Worm (Caenorhabditis elegans) whole organism, early embryonic: ENCODE measurements around the gene T15B7.14.

Experiments
- B0310.2 ChIP-seq: sonication (generic microtip); optimal IDR thresholded peaks from 2 replicates; lab custom pipeline; 2016; ENCODE audit warnings: mild to moderate bottlenecking, missing genetic modification characterization, missing compliant biosample characterization
- F13C5.2 ChIP-seq: sonication (generic microtip); optimal IDR thresholded peaks from 2 replicates; lab custom pipeline; 2017; ENCODE audit warnings: mild to moderate bottlenecking, missing genetic modification characterization, inconsistent platforms, missing compliant biosample characterization
- aly-1 ChIP-seq: sonication (generic microtip); optimal IDR thresholded peaks from 2 replicates; lab custom pipeline; 2016; ENCODE audit warnings: missing genetic modification characterization, missing compliant biosample characterization
- ama-1 ChIP-seq: fragments of 150-350 bp; optimal IDR thresholded peaks from 2 replicates; lab custom pipeline; 2014
- ceh-13 ChIP-seq: fragments of 200-800 bp; sonication (Bioruptor generic); optimal IDR thresholded peaks from 2 replicates; lab custom pipeline; 2018; ENCODE audit warnings: mild to moderate bottlenecking, missing genetic modification characterization, missing compliant biosample characterization
- ceh-36 ChIP-seq: sonication (generic microtip); optimal IDR thresholded peaks from 2 replicates; lab custom pipeline; 2016; ENCODE audit warnings: missing genetic modification characterization, inconsistent platforms, missing compliant biosample characterization
- ets-7 ChIP-seq: sonication (generic microtip); optimal IDR thresholded peaks from 2 replicates; lab custom pipeline; 2016; ENCODE audit warnings: missing genotype, missing genetic modification characterization, missing compliant biosample characterization
- flt-1 ChIP-seq: fragments of 200-800 bp; sonication (Bioruptor generic); IDR thresholded peaks from 2 replicates; pipeline ENCODE4 v1.3.6; 2022; ENCODE audit warnings: missing genetic modification characterization, missing compliant biosample characterization
- hmbx-1 ChIP-seq: sonication (generic microtip); optimal IDR thresholded peaks from 2 replicates; lab custom pipeline; 2016; ENCODE audit warnings: mild to moderate bottlenecking, missing genetic modification characterization, missing compliant biosample characterization
- hmg-4 ChIP-seq: fragments of 200-800 bp; sonication (Bioruptor generic); optimal IDR thresholded peaks from 2 replicates; lab custom pipeline; 2018; ENCODE audit warnings: mild to moderate bottlenecking, missing genetic modification characterization, missing compliant biosample characterization
- hnd-1 ChIP-seq: sonication (generic microtip); optimal IDR thresholded peaks from 2 replicates; lab custom pipeline; 2016; ENCODE audit warnings: missing genetic modification characterization, missing compliant biosample characterization
- pes-1 ChIP-seq: fragments of 200-800 bp; sonication (Bioruptor generic); IDR thresholded peaks from 2 replicates; pipeline ENCODE4 v1.3.6; 2022; ENCODE audit warnings: missing genetic modification reagents, missing genetic modification characterization, missing compliant biosample characterization
- scrt-1 ChIP-seq: fragments of 200-800 bp; sonication (Bioruptor generic); IDR thresholded peaks from 2 replicates; pipeline ENCODE4 v1.3.6; 2022; ENCODE audit warnings: missing genetic modification characterization, missing compliant biosample characterization
- sea-1 ChIP-seq: fragments of 200-800 bp; sonication (Bioruptor generic); conservative IDR thresholded peaks from 2 replicates; pipeline ENCODE4 v1.3.6; 2022; ENCODE audit warnings: missing genetic modification characterization, missing compliant biosample characterization
- tbx-11 ChIP-seq: fragments of 200-800 bp; sonication (Bioruptor generic); IDR thresholded peaks from 2 replicates; pipeline ENCODE4 v1.3.6; 2022; ENCODE audit warnings: missing genetic modification characterization, missing compliant biosample characterization
- tbx-37 ChIP-seq: fragments of 200-800 bp; sonication (Bioruptor generic); conservative IDR thresholded peaks from 2 replicates; pipeline ENCODE4 v1.3.6; 2022; ENCODE audit warnings: missing genetic modification reagents, missing genetic modification characterization, missing compliant biosample characterization
- tra-4 ChIP-seq: sonication (generic microtip); optimal IDR thresholded peaks from 2 replicates; lab custom pipeline; 2017; ENCODE audit warnings: missing genetic modification characterization, missing compliant biosample characterization

T15B7.14 gene

DNA sequence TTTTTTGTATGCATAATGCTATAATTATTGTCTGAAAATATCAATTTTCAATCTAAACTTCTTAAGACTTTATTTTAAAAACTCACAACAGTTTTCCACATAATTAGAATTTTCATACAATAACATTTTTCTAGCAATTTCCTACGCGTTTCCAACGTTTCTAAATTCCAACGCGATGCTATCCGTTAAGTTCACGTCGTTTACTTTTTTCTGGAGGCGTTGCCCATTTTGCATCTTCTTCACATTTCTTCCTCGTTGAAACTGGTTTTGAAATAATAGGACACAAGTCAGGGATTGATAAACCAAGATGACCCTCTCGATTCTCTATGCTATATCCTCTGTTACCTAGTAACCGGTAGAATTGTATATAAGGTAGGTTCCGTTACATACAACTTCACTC is at the start of gene T15B7.14, which contains the start of gene col-143:
TSS of gene T15B7.14 (minus strand) at position 101 of the 400 bp plus-strand sequence.
TSS of gene col-143 (plus strand) at position 394 of the 400 bp plus-strand sequence.
- TF ChIP-seq aly-1 (tag; lab: Kevin White, UChicago) (no peak), flt-1 (GFP tag; lab: Robert Waterston, UW) (no peak), hmbx-1 (tag; lab: Kevin White, UChicago) (no peak)

DNA sequence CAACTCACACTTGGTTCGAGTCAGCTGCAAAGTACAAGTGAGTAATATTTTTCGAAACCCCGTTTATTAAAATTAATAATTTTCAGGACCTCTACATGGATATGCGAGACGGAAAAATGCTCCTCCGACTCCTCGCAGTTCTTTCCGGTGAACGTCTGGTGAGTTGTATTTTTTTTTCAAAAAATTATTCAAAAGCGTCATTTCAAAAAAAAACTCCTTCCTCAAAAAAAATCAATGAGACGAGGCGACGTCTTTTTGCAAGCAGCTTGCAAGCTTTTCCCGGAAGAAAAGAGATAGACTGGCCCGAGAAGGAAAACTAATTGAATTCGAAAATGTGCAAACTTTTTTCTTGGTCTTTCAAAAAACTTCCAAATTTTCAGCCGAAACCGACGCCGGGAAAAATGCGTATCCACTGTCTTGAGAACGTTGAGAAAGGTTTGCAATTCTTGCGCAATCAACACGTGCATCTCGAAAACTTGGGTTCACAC is 47.4 kb upstream of the T15B7.14 start:
- TF ChIP-seq ama-1 (lab: Kevin White, UChicago) = no peak
- no peak for TF ChIP-seq flt-1 (GFP tag; lab: Robert Waterston, UW)
- no peak for TF ChIP-seq F13C5.2 (tag; lab: Kevin White, UChicago)
- TF ChIP-seq ceh-36 (tag; lab: Kevin White, UChicago) = no peak
- TF ChIP-seq hmbx-1 (tag; lab: Kevin White, UChicago) = no peak
- no peak for TF ChIP-seq ceh-13 (GFP tag; lab: Kevin White, UChicago)
- no peak for TF ChIP-seq tbx-37 (GFP tag; lab: Robert Waterston, UW)
- no peak for TF ChIP-seq ets-7 (tag; lab: Kevin White, UChicago)
- no peak for TF ChIP-seq scrt-1 (GFP tag; lab: Robert Waterston, UW)
- no peak for TF ChIP-seq hnd-1 (tag; lab: Kevin White, UChicago)
- no peak for TF ChIP-seq aly-1 (tag; lab: Kevin White, UChicago)
- no peak for TF ChIP-seq sea-1 (GFP tag; lab: Robert Waterston, UW)
- no peak for TF ChIP-seq pes-1 (GFP tag; lab: Robert Waterston, UW)
- no peak for TF ChIP-seq B0310.2

DNA sequence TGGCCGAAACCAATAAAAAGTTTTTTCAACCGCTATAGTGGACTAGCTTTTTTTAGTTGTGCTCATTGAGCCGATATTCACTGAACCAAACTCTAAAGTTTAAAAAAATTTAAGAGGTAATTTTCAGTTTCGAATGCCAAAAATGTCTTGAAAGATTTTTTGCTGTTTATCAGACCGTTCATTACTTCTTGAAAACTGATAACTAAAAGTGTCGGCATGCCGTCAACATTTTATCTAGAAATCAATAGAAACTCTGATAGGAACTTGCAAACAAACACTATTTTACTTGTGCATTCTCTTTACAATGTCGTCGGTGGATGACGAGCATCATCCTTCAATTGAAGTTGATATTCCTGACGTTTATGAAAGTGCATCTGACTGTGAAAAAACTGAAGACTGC is 46.6 kb upstream of the T15B7.14 start:
- TF ChIP-seq tbx-37 (GFP tag; lab: Robert Waterston, UW) = no peak
- no peak for TF ChIP-seq ceh-13 (GFP tag; lab: Kevin White, UChicago)
- TF ChIP-seq pes-1 (GFP tag; lab: Robert Waterston, UW) = no peak
- no peak for TF ChIP-seq tbx-11
- no peak for TF ChIP-seq hmbx-1 (tag; lab: Kevin White, UChicago)

DNA sequence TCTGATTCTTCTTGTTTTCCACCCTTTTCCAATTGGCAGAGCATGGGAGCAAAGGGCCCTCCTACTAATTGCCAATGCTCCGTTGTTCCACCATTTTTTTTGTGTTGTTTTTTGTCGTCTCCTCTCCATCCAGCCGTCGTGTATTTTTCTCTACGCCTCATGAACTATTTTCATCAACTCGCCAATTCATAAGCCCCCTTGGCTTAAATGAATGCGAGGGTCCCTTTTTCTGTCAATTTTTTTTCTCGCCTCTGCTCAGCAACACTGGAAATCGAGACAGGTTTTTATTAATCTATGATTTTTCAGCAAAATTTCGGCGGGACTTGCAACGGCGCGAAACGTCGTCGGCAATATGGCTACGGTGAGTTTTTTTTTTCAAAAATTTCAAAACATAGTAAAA is 45.9 kb upstream of the T15B7.14 start, which contains the start of gene unc-70:
TSS of gene unc-70 (plus strand) at position 301 of the 400 bp plus-strand sequence.
- TF ChIP-seq hmbx-1 (tag; lab: Kevin White, UChicago) = no peak
- TF ChIP-seq aly-1 (tag; lab: Kevin White, UChicago) = no peak
- no peak for TF ChIP-seq ets-7 (tag; lab: Kevin White, UChicago)
- TF ChIP-seq scrt-1 (GFP tag; lab: Robert Waterston, UW) = no peak

DNA sequence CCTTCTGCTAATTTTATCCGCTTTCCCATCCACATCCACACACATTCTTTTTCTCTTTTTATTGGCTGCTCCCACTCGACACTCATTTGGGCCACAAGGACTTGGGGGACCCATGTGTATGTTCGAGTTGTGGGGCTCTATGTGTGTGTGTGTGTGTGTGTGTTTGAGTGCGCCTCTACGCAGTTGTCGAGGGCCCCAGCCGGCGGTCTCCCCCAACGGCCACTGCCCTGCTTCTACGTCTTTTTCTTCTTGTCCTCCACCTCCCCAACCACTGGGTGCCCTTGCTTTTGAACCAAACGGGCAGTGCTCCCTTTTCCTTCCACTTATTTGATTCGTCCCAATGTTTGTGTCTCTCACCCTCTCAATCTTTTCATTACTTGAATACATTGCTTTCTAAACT is 45.5 kb upstream of the T15B7.14 start:
- no peak for TF ChIP-seq hmbx-1 (tag; lab: Kevin White, UChicago)
- TF ChIP-seq hmg-4 (GFP tag; lab: Kevin White, UChicago) = peak; percentile 83
- TF ChIP-seq flt-1 (GFP tag; lab: Robert Waterston, UW) = peak; percentile 23; the same call in 1 of the 2 replicates
- TF ChIP-seq ama-1 (lab: Kevin White, UChicago) = no peak
- TF ChIP-seq hnd-1 (tag; lab: Kevin White, UChicago) = no peak
- TF ChIP-seq ceh-36 (tag; lab: Kevin White, UChicago) = peak; percentile 47
- TF ChIP-seq ets-7 (tag; lab: Kevin White, UChicago) = no peak
- 0 out of 2 replicates have a peak, but pooled peaks have one; percentile 39 for TF ChIP-seq tbx-37 (GFP tag; lab: Robert Waterston, UW)
- no peak for TF ChIP-seq B0310.2
- TF ChIP-seq ceh-13 (GFP tag; lab: Kevin White, UChicago) = no peak
- TF ChIP-seq F13C5.2 (tag; lab: Kevin White, UChicago) = peak; percentile 68
- TF ChIP-seq pes-1 (GFP tag; lab: Robert Waterston, UW) = no peak
- peak; percentile 46 for TF ChIP-seq aly-1 (tag; lab: Kevin White, UChicago)
- no peak for TF ChIP-seq sea-1 (GFP tag; lab: Robert Waterston, UW)

DNA sequence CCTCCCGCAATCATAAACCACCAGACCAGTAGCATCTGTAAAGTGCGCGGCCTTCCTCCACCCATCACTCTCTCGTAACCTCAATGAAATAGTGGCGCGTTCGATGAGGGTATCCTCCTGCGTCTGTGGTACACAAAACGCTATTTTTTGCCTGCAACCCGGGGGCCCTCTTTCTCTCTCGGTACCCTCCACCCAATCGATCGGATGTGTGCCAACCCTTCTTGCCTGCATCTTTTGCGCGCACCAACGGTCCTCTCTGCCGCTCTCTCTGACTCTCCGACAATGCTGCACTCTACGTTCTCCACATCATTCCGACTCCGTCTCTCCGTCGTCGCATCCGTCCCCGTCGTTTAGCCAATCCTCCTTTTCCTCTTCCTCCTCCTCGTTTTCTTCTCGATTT is 44.3 kb upstream of the T15B7.14 start:
- TF ChIP-seq B0310.2 = no peak
- no peak for TF ChIP-seq hnd-1 (tag; lab: Kevin White, UChicago)
- TF ChIP-seq aly-1 (tag; lab: Kevin White, UChicago) = peak; percentile 64
- TF ChIP-seq F13C5.2 (tag; lab: Kevin White, UChicago) = peak; percentile 78
- peak; percentile 93 for TF ChIP-seq hmg-4 (GFP tag; lab: Kevin White, UChicago)
- TF ChIP-seq scrt-1 (GFP tag; lab: Robert Waterston, UW) = no peak
- no peak for TF ChIP-seq ceh-36 (tag; lab: Kevin White, UChicago)
- TF ChIP-seq sea-1 (GFP tag; lab: Robert Waterston, UW) = peak; percentile 72; the same call in 1 of the 2 replicates
- TF ChIP-seq tra-4 (tag; lab: Kevin White, UChicago) = no peak
- TF ChIP-seq ceh-13 (GFP tag; lab: Kevin White, UChicago) = no peak
- no peak for TF ChIP-seq ama-1 (lab: Kevin White, UChicago)
- no peak for TF ChIP-seq pes-1 (GFP tag; lab: Robert Waterston, UW)
- TF ChIP-seq ets-7 (tag; lab: Kevin White, UChicago) = peak; percentile 43
- no peak for TF ChIP-seq tbx-11
- peak; percentile 58; the same call in 1 of the 2 replicates for TF ChIP-seq flt-1 (GFP tag; lab: Robert Waterston, UW)
- no peak for TF ChIP-seq tbx-37 (GFP tag; lab: Robert Waterston, UW)
- no peak for TF ChIP-seq hmbx-1 (tag; lab: Kevin White, UChicago)

DNA sequence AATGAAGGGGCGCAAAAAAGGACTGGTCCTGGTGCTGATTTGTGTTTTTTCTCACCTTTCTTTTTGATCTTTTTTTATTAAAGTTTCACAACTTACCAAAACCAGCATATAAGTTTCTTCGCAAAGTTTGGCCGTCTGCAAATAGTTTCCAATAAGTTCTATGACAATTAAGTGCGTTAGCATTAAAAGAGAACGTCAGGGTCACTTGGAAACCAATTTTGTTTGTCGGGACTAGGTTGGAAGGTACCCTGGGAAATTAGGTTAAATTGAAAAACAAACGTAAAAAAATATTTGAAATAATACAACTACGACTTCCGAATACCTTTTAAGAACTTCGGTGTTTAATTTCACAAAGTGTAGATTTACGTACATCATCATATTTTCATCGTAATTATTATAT is 43.4 kb upstream of the T15B7.14 start:
- TF ChIP-seq flt-1 (GFP tag; lab: Robert Waterston, UW) = no peak
- no peak for TF ChIP-seq aly-1 (tag; lab: Kevin White, UChicago)
- no peak for TF ChIP-seq hnd-1 (tag; lab: Kevin White, UChicago)
- TF ChIP-seq ama-1 (lab: Kevin White, UChicago) = no peak
- no peak for TF ChIP-seq pes-1 (GFP tag; lab: Robert Waterston, UW)
- TF ChIP-seq ets-7 (tag; lab: Kevin White, UChicago) = no peak
- no peak for TF ChIP-seq scrt-1 (GFP tag; lab: Robert Waterston, UW)
- no peak for TF ChIP-seq tbx-11
- TF ChIP-seq tra-4 (tag; lab: Kevin White, UChicago) = no peak
- TF ChIP-seq hmg-4 (GFP tag; lab: Kevin White, UChicago) = no peak
- no peak for TF ChIP-seq hmbx-1 (tag; lab: Kevin White, UChicago)
- no peak for TF ChIP-seq ceh-36 (tag; lab: Kevin White, UChicago)
- TF ChIP-seq F13C5.2 (tag; lab: Kevin White, UChicago) = no peak
- no peak for TF ChIP-seq B0310.2
- no peak for TF ChIP-seq tbx-37 (GFP tag; lab: Robert Waterston, UW)
